Worm (Caenorhabditis elegans) whole organism, mixed stage, embryonic: Measurements from ENCODE around the gene Y46C8AL.11.
"Not testable (repeated sequence)": the region's sequence is repeated elsewhere in the genome, so short reads cannot be mapped to it uniquely, and the experiment has no call there.

Source experiments
- M03D4.4 ChIP-seq: sonication (generic microtip); optimal IDR thresholded peaks from 2 replicates; lab custom pipeline; 2017; ENCODE audit warnings: mild to moderate bottlenecking, missing genetic modification characterization, missing compliant biosample characterization
- bed-3 ChIP-seq: fragments of 200-800 bp; sonication (Bioruptor generic); optimal IDR thresholded peaks from 3 replicates; lab custom pipeline; 2018; ENCODE audit warnings: mild to moderate bottlenecking, missing genetic modification characterization, moderate library complexity, missing compliant biosample characterization
- blmp-1 ChIP-seq: fragments of 150-350 bp; optimal IDR thresholded peaks from 2 replicates; lab custom pipeline; 2014; ENCODE audit warnings: missing biosample characterization, missing genetic modification characterization
- ceh-39 ChIP-seq: fragments of 150-350 bp; optimal IDR thresholded peaks from 2 replicates; lab custom pipeline; 2014; ENCODE audit warnings: missing biosample characterization, missing genetic modification characterization
- ceh-43 ChIP-seq: fragments of 200-800 bp; sonication (Bioruptor generic); optimal IDR thresholded peaks from 2 replicates; lab custom pipeline; 2018; ENCODE audit warnings: mild to moderate bottlenecking, missing genetic modification characterization, moderate library complexity, missing compliant biosample characterization
- ceh-83 ChIP-seq: fragments of 200-800 bp; sonication (Bioruptor generic); optimal IDR thresholded peaks from 2 replicates; lab custom pipeline; 2018; ENCODE audit warnings: mild to moderate bottlenecking, missing genetic modification characterization, missing compliant biosample characterization
- ces-1 ChIP-seq: fragments of 150-350 bp; optimal IDR thresholded peaks from 2 replicates; lab custom pipeline; 2014; ENCODE audit warnings: missing biosample characterization, missing genetic modification reagents, missing genetic modification characterization
- cnd-1 ChIP-seq: fragments of 200-800 bp; sonication (Bioruptor generic); optimal IDR thresholded peaks from 2 replicates; lab custom pipeline; 2018; ENCODE audit warnings: mild to moderate bottlenecking, missing genetic modification characterization, missing compliant biosample characterization
- elt-1 ChIP-seq: sonication (generic microtip); optimal IDR thresholded peaks from 2 replicates; lab custom pipeline; 2017; ENCODE audit warnings: missing genetic modification characterization, mild to moderate bottlenecking, missing compliant biosample characterization, antibody characterized with exemption, moderate library complexity, borderline replicate concordance; ENCODE audit not compliant: insufficient read depth
- flh-1 ChIP-seq: fragments of 200-800 bp; sonication (Bioruptor generic); optimal IDR thresholded peaks from 2 replicates; lab custom pipeline; 2018; ENCODE audit warnings: mild to moderate bottlenecking, missing genetic modification characterization, moderate library complexity, missing compliant biosample characterization
- ham-2 ChIP-seq: fragments of 200-800 bp; sonication (Bioruptor generic); optimal IDR thresholded peaks from 2 replicates; lab custom pipeline; 2018; ENCODE audit warnings: mild to moderate bottlenecking, missing genetic modification characterization, missing compliant biosample characterization
- hlh-1 ChIP-seq: fragments of 150-350 bp; optimal IDR thresholded peaks from 2 replicates; lab custom pipeline; 2014; ENCODE audit warnings: missing biosample characterization, missing genetic modification reagents, missing genetic modification characterization
- lin-13 ChIP-seq: fragments of 150-350 bp; optimal IDR thresholded peaks from 2 replicates; lab custom pipeline; 2014; ENCODE audit warnings: missing biosample characterization, missing genetic modification characterization
- lsy-2 ChIP-seq: fragments of 150-350 bp; optimal IDR thresholded peaks from 2 replicates; lab custom pipeline; 2014; ENCODE audit warnings: missing biosample characterization, missing genetic modification characterization
- mab-5 ChIP-seq: fragments of 150-350 bp; optimal IDR thresholded peaks from 2 replicates; lab custom pipeline; 2014; ENCODE audit warnings: missing biosample characterization, missing genetic modification characterization
- mep-1 ChIP-seq: fragments of 150-350 bp; optimal IDR thresholded peaks from 2 replicates; lab custom pipeline; 2017; ENCODE audit warnings: missing biosample characterization, missing genetic modification reagents, missing genetic modification characterization, inconsistent platforms
- mls-2 ChIP-seq: sonication (generic microtip); optimal IDR thresholded peaks from 2 replicates; lab custom pipeline; 2016; ENCODE audit warnings: mild to moderate bottlenecking, missing genetic modification characterization, moderate library complexity, missing compliant biosample characterization
- nhr-12 ChIP-seq: fragments of 150-350 bp; optimal IDR thresholded peaks from 2 replicates; lab custom pipeline; 2014; ENCODE audit warnings: missing biosample characterization, missing genetic modification characterization
- nhr-237 ChIP-seq: fragments of 150-350 bp; optimal IDR thresholded peaks from 2 replicates; lab custom pipeline; 2014; ENCODE audit warnings: missing biosample characterization, missing genetic modification characterization
- nhr-76 ChIP-seq: sonication (generic microtip); optimal IDR thresholded peaks from 2 replicates; lab custom pipeline; 2017; ENCODE audit warnings: missing biosample characterization, missing genetic modification characterization
- pha-4 ChIP-seq: fragments of 150-350 bp; optimal IDR thresholded peaks from 2 replicates; lab custom pipeline; 2018; ENCODE audit warnings: missing biosample characterization, missing genetic modification reagents, missing genetic modification characterization
- sem-2 ChIP-seq: fragments of 200-800 bp; sonication (Bioruptor generic); optimal IDR thresholded peaks from 2 replicates; lab custom pipeline; 2018; ENCODE audit warnings: mild to moderate bottlenecking, missing genetic modification characterization, missing compliant biosample characterization
- snpc-4 ChIP-seq: fragments of 150-350 bp; optimal IDR thresholded peaks from 2 replicates; lab custom pipeline; 2014; ENCODE audit warnings: missing biosample characterization, missing genetic modification characterization
- sptf-1 ChIP-seq: sonication (generic microtip); optimal IDR thresholded peaks from 2 replicates; lab custom pipeline; 2017; ENCODE audit warnings: mild to moderate bottlenecking, missing genetic modification characterization, moderate library complexity, missing compliant biosample characterization
- tbx-8 ChIP-seq: fragments of 200-800 bp; sonication (Bioruptor generic); optimal IDR thresholded peaks from 2 replicates; lab custom pipeline; 2018; ENCODE audit warnings: mild to moderate bottlenecking, missing genetic modification characterization, moderate library complexity, missing compliant biosample characterization
- unc-120 ChIP-seq: sonication (generic microtip); optimal IDR thresholded peaks from 2 replicates; lab custom pipeline; 2017; ENCODE audit warnings: missing genetic modification characterization, missing compliant biosample characterization; ENCODE audit not compliant: poor library complexity, severe bottlenecking
- unc-39 ChIP-seq: fragments of 150-350 bp; optimal IDR thresholded peaks from 2 replicates; lab custom pipeline; 2014; ENCODE audit warnings: missing biosample characterization, missing genetic modification characterization
- unc-62 ChIP-seq: fragments of 150-350 bp; optimal IDR thresholded peaks from 2 replicates; lab custom pipeline; 2014; ENCODE audit warnings: missing biosample characterization, missing genetic modification reagents, missing genetic modification characterization
- zip-8 ChIP-seq: fragments of 150-350 bp; optimal IDR thresholded peaks from 2 replicates; lab custom pipeline; 2014; ENCODE audit warnings: missing biosample characterization, missing genetic modification characterization
- ztf-11 ChIP-seq: fragments of 150-350 bp; optimal IDR thresholded peaks from 2 replicates; lab custom pipeline; 2014; ENCODE audit warnings: missing biosample characterization, missing genetic modification characterization

Y46C8AL.11 gene

DNA sequence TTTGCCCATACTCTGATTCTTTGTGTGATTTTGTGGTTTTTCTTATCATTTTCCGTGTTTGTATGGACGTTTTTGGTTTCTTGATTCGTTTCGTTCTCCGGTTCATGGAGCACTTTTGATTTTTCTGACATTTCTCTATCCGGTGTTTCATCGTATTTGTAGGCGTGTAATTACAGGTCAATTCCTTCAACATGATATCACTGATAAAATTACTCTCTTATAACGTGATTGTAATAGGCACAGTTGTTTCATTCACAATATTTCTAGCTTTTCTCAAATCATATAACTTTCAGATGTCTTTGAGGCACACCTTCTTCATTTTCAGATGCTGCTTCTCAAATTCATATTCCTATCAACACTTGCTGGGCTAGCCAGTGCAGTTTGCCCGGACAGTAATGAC is 10.7 kb upstream of the Y46C8AL.11 start, which contains the start of gene clec-70:
TSS of gene clec-70 (plus strand) at position 301 of the 400 bp plus-strand sequence.
- not testable (repeated sequence) for TF ChIP-seq ham-2 (GFP tag; lab: Kevin White, UChicago); mls-2; elt-1 (tag; lab: Kevin White, UChicago)

DNA sequence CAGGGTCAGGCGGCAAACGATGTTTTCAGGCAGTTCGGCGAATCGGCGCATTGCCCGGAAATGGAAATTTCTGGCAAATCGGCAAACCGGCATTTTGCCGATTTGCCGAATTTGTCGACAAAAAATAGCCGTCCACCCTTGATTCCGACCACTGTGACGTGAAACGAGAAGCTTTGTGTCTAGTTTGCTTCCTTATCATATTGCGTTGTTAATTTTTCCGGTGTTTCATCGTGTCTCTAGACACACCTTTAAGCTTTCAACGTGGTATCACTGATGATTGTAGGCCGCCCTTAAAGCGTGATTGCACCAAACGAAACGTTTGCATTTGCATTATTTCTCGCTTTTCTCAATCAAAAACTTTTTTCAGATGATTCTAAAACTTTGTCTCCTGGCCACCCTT is 6.0 kb upstream of the Y46C8AL.11 start, which contains the start of gene clec-71:
TSS of gene clec-71 (plus strand) at position 362 of the 400 bp plus-strand sequence.
- TF ChIP-seq M03D4.4 (tag; lab: Kevin White, UChicago) = no peak
- TF ChIP-seq ztf-11 (tag; lab: Kevin White, UChicago) = no peak
- no peak for TF ChIP-seq nhr-237
- no peak for TF ChIP-seq nhr-12 (tag; lab: Kevin White, UChicago)
- no peak for TF ChIP-seq sptf-1 (tag; lab: Kevin White, UChicago)
- no peak for TF ChIP-seq cnd-1 (tag; lab: Kevin White, UChicago)
- TF ChIP-seq zip-8 (tag; lab: Kevin White, UChicago) = no peak
- no peak for TF ChIP-seq flh-1

DNA sequence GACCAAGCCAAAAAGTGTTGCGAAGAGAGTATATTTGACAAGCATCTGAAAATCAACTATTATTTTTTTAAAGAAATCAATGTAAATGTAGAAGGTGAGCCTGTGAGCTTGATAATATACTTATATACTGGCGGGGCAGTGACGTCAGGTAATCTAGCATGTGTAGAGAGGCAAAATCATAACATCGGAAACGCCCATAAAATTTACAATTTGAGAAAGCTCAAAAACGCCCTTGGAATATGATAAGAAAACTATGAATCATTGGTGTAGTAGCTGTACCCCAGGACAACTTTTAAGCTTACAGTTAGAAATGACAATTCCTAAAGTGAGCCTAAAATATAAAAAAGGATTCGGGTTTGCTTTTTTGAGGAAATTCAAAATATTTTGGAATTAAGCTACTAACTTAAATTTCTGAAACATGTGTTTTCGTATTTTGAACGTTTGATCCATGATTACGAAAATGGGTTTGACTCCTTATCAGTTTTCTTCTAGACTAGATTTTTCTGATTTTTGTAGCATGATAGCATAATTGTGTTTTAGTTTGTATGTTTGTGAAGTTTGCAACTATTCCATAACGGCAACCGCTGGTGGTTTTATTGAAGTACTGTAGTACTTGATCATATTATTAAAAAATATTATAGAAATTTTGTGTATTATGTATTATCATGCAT is 1.3 kb upstream of the Y46C8AL.11 start, which contains the start of gene clec-174:
TSS of gene clec-174 (minus strand) at position 51 of the 671 bp plus-strand sequence.
- no peak for TF ChIP-seq mep-1 (tag; lab: Kevin White, UChicago)
- no peak for TF ChIP-seq snpc-4
- no peak for TF ChIP-seq sem-2

DNA sequence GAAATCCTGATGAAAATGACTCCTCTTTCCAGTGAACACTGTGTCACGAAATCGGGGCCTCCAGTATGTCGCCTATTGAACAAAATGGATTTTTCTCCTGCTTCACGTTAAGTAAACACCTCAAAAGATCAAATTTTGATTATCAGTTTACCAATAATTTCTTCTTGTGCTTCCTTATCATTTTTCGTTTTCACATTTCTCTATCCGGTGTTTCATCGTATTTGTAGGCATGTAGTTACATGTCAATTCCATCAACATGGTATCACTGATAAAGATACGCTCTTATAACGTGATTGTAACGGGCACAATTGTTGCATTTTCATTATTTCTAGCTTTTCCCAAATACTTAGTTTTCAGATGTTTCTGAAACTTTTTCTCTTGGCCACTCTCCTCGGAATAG is 1.4 kb downstream of the Y46C8AL.11 start, which contains the start of gene clec-72:
TSS of gene clec-72 (plus strand) at position 358 of the 400 bp plus-strand sequence.
- TF ChIP-seq lin-13 (tag; lab: Kevin White, UChicago) (no peak), snpc-4 (no peak), nhr-12 (tag; lab: Kevin White, UChicago) (no peak), ceh-83 (GFP tag; lab: Kevin White, UChicago) (no peak), mab-5 (no peak), unc-39 (tag; lab: Kevin White, UChicago) (no peak), lsy-2 (tag; lab: Kevin White, UChicago) (no peak), sem-2 (no peak), elt-1 (tag; lab: Kevin White, UChicago) (no peak), hlh-1 (tag; lab: Kevin White, UChicago) (no peak), blmp-1 (tag; lab: Kevin White, UChicago) (no peak), pha-4 (tag; lab: Kevin White, UChicago) (no peak), ceh-39 (tag; lab: Kevin White, UChicago) (no peak)

ce11 chrIV:3956095-3956494 is 13.0 kb downstream of the Y46C8AL.11 start, which contains the start of gene clec-73:
Gene clec-73 (minus strand): TSS chrIV:3956195.
- TF ChIP-seq ces-1 (GFP tag; lab: Kevin White, UChicago) = no peak
- no peak for TF ChIP-seq mls-2
- TF ChIP-seq mep-1 (tag; lab: Kevin White, UChicago) = no peak
- no peak for TF ChIP-seq unc-39 (tag; lab: Kevin White, UChicago)
- no peak for TF ChIP-seq lin-13 (tag; lab: Kevin White, UChicago)
- no peak for TF ChIP-seq M03D4.4 (tag; lab: Kevin White, UChicago)
- no peak for TF ChIP-seq bed-3 (GFP tag; lab: Kevin White, UChicago)
- no peak for TF ChIP-seq unc-120 (tag; lab: Kevin White, UChicago)
- no peak for TF ChIP-seq mab-5
- no peak for TF ChIP-seq nhr-76
- no peak for TF ChIP-seq ceh-43 (GFP tag; lab: Kevin White, UChicago)
- no peak for TF ChIP-seq unc-62 (GFP tag; lab: Kevin White, UChicago)
- TF ChIP-seq sem-2 = no peak
- TF ChIP-seq ceh-39 (tag; lab: Kevin White, UChicago) = no peak
- TF ChIP-seq ham-2 (GFP tag; lab: Kevin White, UChicago) = no peak
- no peak for TF ChIP-seq tbx-8 (GFP tag; lab: Kevin White, UChicago)
- no peak for TF ChIP-seq nhr-12 (tag; lab: Kevin White, UChicago)
- TF ChIP-seq ceh-83 (GFP tag; lab: Kevin White, UChicago) = no peak
